Fruit fly (Drosophila melanogaster): Measurements from ENCODE around the gene Hmx.
A peak's percentile ranks its signal among the peaks of the same experiment; 100 is the strongest.

The Hmx gene

DNA sequence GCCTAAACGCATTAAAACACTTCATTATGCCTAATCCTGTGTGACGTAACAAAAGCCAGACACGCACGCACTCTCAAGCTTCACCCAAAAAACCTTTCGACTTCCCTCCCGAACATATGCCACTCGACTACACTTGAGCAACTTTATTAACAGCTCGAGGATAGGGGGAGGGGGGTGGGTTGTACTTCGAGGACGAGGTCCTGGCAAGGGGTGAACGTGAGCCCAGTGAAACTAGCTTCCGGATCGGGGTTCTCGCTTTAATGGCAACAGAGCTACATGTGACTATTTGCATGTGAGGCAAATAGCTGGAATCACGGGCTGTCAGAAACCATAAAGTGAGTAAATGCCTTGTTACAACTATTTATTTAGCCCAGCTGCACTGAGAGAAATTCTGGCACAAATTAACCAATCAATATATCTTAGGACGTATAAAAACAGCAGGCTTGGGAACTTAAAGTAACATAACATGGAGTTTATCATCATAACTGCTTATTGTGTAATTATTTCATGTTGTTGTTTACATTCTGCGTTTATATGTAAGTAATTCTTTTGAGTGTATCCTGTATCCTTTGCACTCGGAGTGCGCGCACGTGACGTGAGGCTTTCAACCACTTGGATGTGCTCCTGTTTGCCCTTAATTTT lies 7.8 kb upstream of the Hmx start (continued):
- TF ChIP-seq Rx (GFP tag; IDR thresholded peaks at IDR 0.05) = 0 out of 2 replicates have a peak, but pooled peaks have one; percentile 28
- TF ChIP-seq Jarid2 (GFP tag; optimal IDR thresholded peaks at IDR 0.05) = no peak
- peak; percentile 51 for TF ChIP-seq CG13424 (tag; optimal IDR thresholded peaks at IDR 0.05)
- TF ChIP-seq CG18476 (GFP tag; optimal IDR thresholded peaks at IDR 0.05) = peak; percentile 26
- TF ChIP-seq eyg (GFP tag; optimal IDR thresholded peaks at IDR 0.05) = no peak
- TF ChIP-seq CoRest (tag; optimal IDR thresholded peaks at IDR 0.05) = peak; percentile 58
- TF ChIP-seq abd-A (tag; optimal IDR thresholded peaks at IDR 0.05) = no peak
- TF ChIP-seq Atf3 (GFP tag; optimal IDR thresholded peaks at IDR 0.05) = peak; percentile 15
- peak; percentile 53 for TF ChIP-seq CG18599 (GFP tag; optimal IDR thresholded peaks at IDR 0.05)
- no peak for TF ChIP-seq wek (GFP tag; optimal IDR thresholded peaks at IDR 0.05)
- TF ChIP-seq Doc3 (GFP tag; IDR thresholded peaks at IDR 0.05; ENCODE audit: partially characterized antibody) = no peak
- TF ChIP-seq CG16813 (GFP tag; IDR thresholded peaks at IDR 0.05; ENCODE audit: partially characterized antibody) = no peak
- TF ChIP-seq CG7556 (GFP tag; optimal IDR thresholded peaks at IDR 0.05) = peak; percentile 56
- TF ChIP-seq D (optimal IDR thresholded peaks at IDR 0.05) = no peak
- peak; percentile 48 for TF ChIP-seq D (GFP tag; optimal IDR thresholded peaks at IDR 0.05)
- TF ChIP-seq MESR4 (GFP tag; optimal IDR thresholded peaks at IDR 0.05) = no peak
- TF ChIP-seq CG10431 (GFP tag; optimal IDR thresholded peaks at IDR 0.05) = peak; percentile 8
- TF ChIP-seq CG11560 (tag; IDR thresholded peaks at IDR 0.05) = no peak
- no peak for TF ChIP-seq CG14965 (GFP tag; optimal IDR thresholded peaks at IDR 0.05; ENCODE audit: borderline replicate concordance)
- TF ChIP-seq ash1 (GFP tag; optimal IDR thresholded peaks at IDR 0.05) = no peak
- TF ChIP-seq lov (optimal IDR thresholded peaks at IDR 0.05) = no peak
- no peak for TF ChIP-seq lov (GFP tag; IDR thresholded peaks at IDR 0.05)
- TF ChIP-seq CG5180 (GFP tag; optimal IDR thresholded peaks at IDR 0.05) = no peak
- TF ChIP-seq CG14860 (GFP tag; IDR thresholded peaks at IDR 0.05; ENCODE audit: partially characterized antibody) = no peak
- peak; percentile 50 for TF ChIP-seq CG17359 (tag; optimal IDR thresholded peaks at IDR 0.05)
- no peak for TF ChIP-seq Fer1 (GFP tag; optimal IDR thresholded peaks at IDR 0.05)
- no peak for TF ChIP-seq wor (GFP tag; IDR thresholded peaks at IDR 0.05)
- TF ChIP-seq CG9876 (GFP tag; optimal IDR thresholded peaks at IDR 0.05) = peak; percentile 13
- peak; percentile 76 for TF ChIP-seq CG2712 (tag; optimal IDR thresholded peaks at IDR 0.05)
- peak; percentile 8 for TF ChIP-seq CG12659 (GFP tag; optimal IDR thresholded peaks at IDR 0.05)
- no peak for TF ChIP-seq CG17186 (GFP tag; optimal IDR thresholded peaks at IDR 0.05)
- TF ChIP-seq CG31365 (tag; optimal IDR thresholded peaks at IDR 0.05) = peak; percentile 5
- no peak for TF ChIP-seq emc (GFP tag; optimal IDR thresholded peaks at IDR 0.05)
- peak; percentile 67; the same call in 2 of the 3 replicates for TF ChIP-seq ci (GFP tag; IDR thresholded peaks at IDR 0.05)
- peak; percentile 41; the same call in 1 of the 2 replicates for TF ChIP-seq sisA (GFP tag; IDR thresholded peaks at IDR 0.05)
- peak; percentile 15 for TF ChIP-seq CG12744 (GFP tag; optimal IDR thresholded peaks at IDR 0.05)
- TF ChIP-seq CG2120 (GFP tag; optimal IDR thresholded peaks at IDR 0.05) = peak; percentile 2
- TF ChIP-seq peb (GFP tag; IDR thresholded peaks at IDR 0.05) = no peak
- TF ChIP-seq dmrt11E (tag; optimal IDR thresholded peaks at IDR 0.05) = peak; percentile 82
- peak; percentile 38; the same call in 1 of the 2 replicates for TF ChIP-seq onecut (GFP tag; IDR thresholded peaks at IDR 0.05)
- no peak for TF ChIP-seq CG18619 (GFP tag; optimal IDR thresholded peaks at IDR 0.05)
- TF ChIP-seq tap (tag; optimal IDR thresholded peaks at IDR 0.05) = peak; percentile 30
- no peak for TF ChIP-seq CG31224 (GFP tag; IDR thresholded peaks at IDR 0.05)
- no peak for TF ChIP-seq Dbx (GFP tag; IDR thresholded peaks at IDR 0.05)
- TF ChIP-seq cwo (GFP tag; optimal IDR thresholded peaks at IDR 0.05) = peak; percentile 12
- TF ChIP-seq B-H2 (GFP tag; optimal IDR thresholded peaks at IDR 0.05) = no peak
- no peak for TF ChIP-seq Mes4 (GFP tag; optimal IDR thresholded peaks at IDR 0.05)
- peak; percentile 68 for TF ChIP-seq unpg (GFP tag; optimal IDR thresholded peaks at IDR 0.05)
- TF ChIP-seq Trl (optimal IDR thresholded peaks at IDR 0.05) = no peak
- TF ChIP-seq Trl (GFP tag; optimal IDR thresholded peaks at IDR 0.05) = peak; percentile 45
